Worm (Caenorhabditis elegans) whole organism, L4 larva: ENCODE results near the gene cysl-4.

ENCODE experiments used
- F10B5.3 ChIP-seq: sonication (generic microtip); optimal IDR thresholded peaks from 2 replicates; lab custom pipeline; 2016; ENCODE audit warnings: mild to moderate bottlenecking, missing genetic modification characterization, missing compliant biosample characterization
- F37D6.2 ChIP-seq: sonication (generic microtip); optimal IDR thresholded peaks from 2 replicates; lab custom pipeline; 2016; ENCODE audit warnings: mild to moderate bottlenecking, missing genetic modification characterization, missing compliant biosample characterization
- F44E2.7 ChIP-seq: fragments of 200-800 bp; sonication (Bioruptor generic); IDR thresholded peaks from 2 replicates; pipeline ENCODE4 v2.1.2; 2022; ENCODE audit warnings: missing genetic modification characterization, missing compliant biosample characterization
- F49E8.2 ChIP-seq: sonication (generic microtip); optimal IDR thresholded peaks from 2 replicates; lab custom pipeline; 2016; ENCODE audit warnings: missing compliant biosample characterization, mild to moderate bottlenecking, missing genetic modification characterization, borderline replicate concordance
- T20F7.1 ChIP-seq: fragments of 200-800 bp; sonication (Bioruptor generic); optimal IDR thresholded peaks from 2 replicates; lab custom pipeline; 2018; ENCODE audit warnings: mild to moderate bottlenecking, missing genetic modification characterization, missing compliant biosample characterization
- Y48G9A.11 ChIP-seq: fragments of 200-800 bp; sonication (Bioruptor generic); IDR thresholded peaks from 2 replicates; pipeline ENCODE4 v1.3.6; 2022; ENCODE audit warnings: missing genetic modification reagents, missing genetic modification characterization, missing compliant biosample characterization
- Y5F2A.4 ChIP-seq: fragments of 200-800 bp; sonication (Bioruptor generic); optimal IDR thresholded peaks from 2 replicates; lab custom pipeline; 2018; ENCODE audit warnings: mild to moderate bottlenecking, missing genetic modification characterization, missing compliant biosample characterization
- Y75B8A.6 ChIP-seq: fragments of 200-800 bp; sonication (Bioruptor generic); IDR thresholded peaks from 2 replicates; pipeline ENCODE4 v1.3.6; 2022; ENCODE audit warnings: missing genetic modification reagents, missing genetic modification characterization, missing compliant biosample characterization
- arid-1 ChIP-seq: fragments of 200-800 bp; sonication (Bioruptor generic); conservative IDR thresholded peaks from 2 replicates; pipeline ENCODE4 v1.3.6; 2022; ENCODE audit warnings: missing genetic modification reagents, missing genetic modification characterization, missing compliant biosample characterization
- ceh-20 ChIP-seq: fragments of 200-800 bp; sonication (Bioruptor generic); IDR thresholded peaks from 2 replicates; pipeline ENCODE4 v1.3.6; 2022; ENCODE audit warnings: missing genetic modification reagents, missing genetic modification characterization, missing compliant biosample characterization
- daf-12 ChIP-seq: fragments of 150-350 bp; optimal IDR thresholded peaks from 2 replicates; lab custom pipeline; 2014; ENCODE audit warnings: missing biosample characterization, missing genetic modification reagents, missing genetic modification characterization
- daf-16 ChIP-seq, 3 experiments: sonication (generic microtip); optimal IDR thresholded peaks; 2 replicates each; lab custom pipeline; 2016 to 2017; ENCODE audit warnings: missing genetic modification characterization in 3 of 3, missing genetic modification reagents in 3 of 3, mild to moderate bottlenecking in 2 of 3, missing compliant biosample characterization in 2 of 3, missing biosample characterization in 1 of 3, moderate library complexity in 1 of 3
- daf-19 ChIP-seq: fragments of 200-800 bp; sonication (Bioruptor generic); conservative IDR thresholded peaks from 2 replicates; pipeline ENCODE4 v1.3.6; 2022; ENCODE audit warnings: missing genetic modification characterization, missing compliant biosample characterization
- dmd-6 ChIP-seq: fragments of 200-800 bp; sonication (Bioruptor generic); IDR thresholded peaks from 2 replicates; pipeline ENCODE4 v1.3.6; 2022; ENCODE audit warnings: missing genetic modification reagents, missing genetic modification characterization, missing compliant biosample characterization
- dmd-8 ChIP-seq: fragments of 200-800 bp; sonication (Bioruptor generic); IDR thresholded peaks from 2 replicates; pipeline ENCODE4 v1.3.6; 2022; ENCODE audit warnings: missing genetic modification characterization, missing compliant biosample characterization
- dmd-9 ChIP-seq: fragments of 200-800 bp; sonication (Bioruptor generic); IDR thresholded peaks from 2 replicates; pipeline ENCODE4 v1.3.6; 2022; ENCODE audit warnings: missing genetic modification reagents, missing genetic modification characterization, missing compliant biosample characterization
- dve-1 ChIP-seq: sonication (generic microtip); optimal IDR thresholded peaks from 2 replicates; lab custom pipeline; 2017; ENCODE audit warnings: antibody characterized with exemption, mild to moderate bottlenecking, missing genetic modification characterization, missing compliant biosample characterization; ENCODE audit not compliant: insufficient read depth
- egl-43 ChIP-seq: fragments of 200-800 bp; sonication (Bioruptor generic); IDR thresholded peaks from 2 replicates; pipeline ENCODE4 v1.3.6; 2022; ENCODE audit warnings: missing genetic modification reagents, missing genetic modification characterization, missing compliant biosample characterization
- fkh-10 ChIP-seq: fragments of 150-350 bp; optimal IDR thresholded peaks from 2 replicates; lab custom pipeline; 2014; ENCODE audit warnings: missing biosample characterization, missing genetic modification reagents, missing genetic modification characterization
- gei-8 ChIP-seq: fragments of 200-800 bp; sonication (Bioruptor generic); optimal IDR thresholded peaks from 2 replicates; lab custom pipeline; 2018; ENCODE audit warnings: mild to moderate bottlenecking, missing genetic modification characterization, missing compliant biosample characterization
- hif-1 ChIP-seq, 2 experiments: sonication (generic microtip); optimal IDR thresholded peaks; 2 replicates each; lab custom pipeline; 2016 to 2017; ENCODE audit warnings: missing compliant biosample characterization in 2 of 2, missing genetic modification characterization in 2 of 2, missing genetic modification reagents in 2 of 2, missing genotype in 2 of 2, mild to moderate bottlenecking in 1 of 2
- jun-1 ChIP-seq: fragments of 150-350 bp; optimal IDR thresholded peaks from 2 replicates; lab custom pipeline; 2014; ENCODE audit warnings: missing biosample characterization, missing genetic modification reagents, missing genetic modification characterization
- lin-1 ChIP-seq: fragments of 200-800 bp; sonication (Bioruptor generic); IDR thresholded peaks from 2 replicates; pipeline ENCODE4 v1.3.6; 2022; ENCODE audit warnings: missing genetic modification reagents, missing genetic modification characterization, missing compliant biosample characterization
- lin-15B ChIP-seq: fragments of 150-350 bp; sonication (generic microtip); optimal IDR thresholded peaks from 3 replicates; lab custom pipeline; 2014; ENCODE audit warnings: missing biosample characterization, missing genetic modification characterization
- lin-38 ChIP-seq: fragments of 200-800 bp; sonication (Bioruptor generic); IDR thresholded peaks from 2 replicates; pipeline ENCODE4 v1.3.6; 2022; ENCODE audit warnings: missing genetic modification reagents, missing genetic modification characterization, missing compliant biosample characterization
- lsy-2 ChIP-seq, 2 experiments: fragments of 150-350 bp in 1 of 2; sonication (generic microtip) in 1 of 2; optimal IDR thresholded peaks; 2 replicates each; lab custom pipeline; 2014 to 2017; ENCODE audit warnings: missing biosample characterization in 2 of 2, missing genetic modification characterization in 2 of 2
- madf-5 ChIP-seq, 2 experiments: fragments of 200-800 bp; sonication (Bioruptor generic); IDR thresholded peaks; 2 replicates each; pipeline ENCODE4 v1.3.6; 2022; ENCODE audit warnings: missing compliant biosample characterization in 2 of 2, missing genetic modification characterization in 2 of 2
- mdl-1 ChIP-seq, 2 experiments: fragments of 150-350 bp in 1 of 2; sonication (generic microtip) in 1 of 2; optimal IDR thresholded peaks; 2 replicates each; lab custom pipeline; 2014 to 2017; ENCODE audit warnings: missing biosample characterization in 2 of 2, missing genetic modification characterization in 2 of 2
- mdt-29 ChIP-seq: fragments of 200-800 bp; sonication (Bioruptor generic); IDR thresholded peaks from 2 replicates; pipeline ENCODE4 v1.3.6; 2022; ENCODE audit warnings: missing genetic modification reagents, missing genetic modification characterization, missing compliant biosample characterization
- mxl-2 ChIP-seq: fragments of 200-800 bp; sonication (Bioruptor generic); conservative IDR thresholded peaks from 2 replicates; pipeline ENCODE4 v1.3.6; 2022; ENCODE audit warnings: missing genetic modification reagents, missing genetic modification characterization, missing compliant biosample characterization
- mxl-3 ChIP-seq: fragments of 200-800 bp; sonication (Bioruptor generic); optimal IDR thresholded peaks from 2 replicates; lab custom pipeline; 2018; ENCODE audit warnings: mild to moderate bottlenecking, missing genetic modification characterization, missing compliant biosample characterization
- nhr-11 ChIP-seq: fragments of 150-350 bp; optimal IDR thresholded peaks from 2 replicates; lab custom pipeline; 2014; ENCODE audit warnings: missing biosample characterization, missing genetic modification characterization
- nhr-25 ChIP-seq: sonication (generic microtip); optimal IDR thresholded peaks from 2 replicates; lab custom pipeline; 2017; ENCODE audit warnings: missing genetic modification characterization, mild to moderate bottlenecking, missing compliant biosample characterization, antibody characterized with exemption, moderate library complexity, borderline replicate concordance; ENCODE audit not compliant: insufficient read depth
- nhr-41 ChIP-seq: fragments of 200-800 bp; sonication (Bioruptor generic); IDR thresholded peaks from 2 replicates; pipeline ENCODE4 v1.3.6; 2022; ENCODE audit warnings: missing genetic modification reagents, missing genetic modification characterization, missing compliant biosample characterization
- nhr-6 ChIP-seq: fragments of 150-350 bp; optimal IDR thresholded peaks from 2 replicates; lab custom pipeline; 2014; ENCODE audit warnings: missing biosample characterization, missing genetic modification characterization
- nhr-76 ChIP-seq: fragments of 150-350 bp; optimal IDR thresholded peaks from 2 replicates; lab custom pipeline; 2014; ENCODE audit warnings: missing biosample characterization, missing genetic modification characterization
- nhr-77 ChIP-seq: fragments of 150-350 bp; optimal IDR thresholded peaks from 2 replicates; lab custom pipeline; 2014; ENCODE audit warnings: missing biosample characterization, missing genetic modification characterization
- pha-4 ChIP-seq, 2 experiments: fragments of 150-350 bp in 1 of 2; fragments of 200-800 bp in 1 of 2; sonication (Bioruptor generic) in 1 of 2; IDR thresholded peaks in 1 of 2; optimal IDR thresholded peaks in 1 of 2; 2 replicates each; pipeline versions ENCODE4 v1.3.6 to Lab custom; 2014 to 2022; ENCODE audit warnings: missing genetic modification characterization in 2 of 2, missing genetic modification reagents in 2 of 2, missing biosample characterization in 1 of 2, missing compliant biosample characterization in 1 of 2
- php-3 ChIP-seq: fragments of 200-800 bp; sonication (Bioruptor generic); IDR thresholded peaks from 2 replicates; pipeline ENCODE4 v1.3.6; 2022; ENCODE audit warnings: missing genetic modification reagents, missing genetic modification characterization, missing compliant biosample characterization
- rbr-2 ChIP-seq: sonication (generic microtip); optimal IDR thresholded peaks from 2 replicates; lab custom pipeline; 2016; ENCODE audit warnings: missing genotype, missing genetic modification characterization, missing compliant biosample characterization
- sdz-12 ChIP-seq: fragments of 200-800 bp; sonication (Bioruptor generic); optimal IDR thresholded peaks from 2 replicates; lab custom pipeline; 2018; ENCODE audit warnings: mild to moderate bottlenecking, missing genetic modification characterization, missing compliant biosample characterization
- set-16 ChIP-seq: fragments of 200-800 bp; sonication (Bioruptor generic); IDR thresholded peaks from 2 replicates; pipeline ENCODE4 v1.3.6; 2022; ENCODE audit warnings: missing genetic modification reagents, missing genetic modification characterization, missing compliant biosample characterization
- skn-1 ChIP-seq: fragments of 150-350 bp; optimal IDR thresholded peaks from 2 replicates; lab custom pipeline; 2014; ENCODE audit warnings: missing biosample characterization, missing genetic modification characterization
- snpc-1.2 ChIP-seq: fragments of 200-800 bp; sonication (Bioruptor generic); IDR thresholded peaks from 2 replicates; pipeline ENCODE4 v1.3.6; 2022; ENCODE audit warnings: missing genetic modification reagents, missing genetic modification characterization, missing compliant biosample characterization
- snpc-4 ChIP-seq: fragments of 150-350 bp; optimal IDR thresholded peaks from 2 replicates; lab custom pipeline; 2014; ENCODE audit warnings: missing biosample characterization, missing genetic modification characterization
- tag-97 ChIP-seq: fragments of 200-800 bp; sonication (Bioruptor generic); IDR thresholded peaks from 2 replicates; pipeline ENCODE4 v1.3.6; 2022; ENCODE audit warnings: missing genetic modification characterization, missing compliant biosample characterization
- unc-130 ChIP-seq: sonication (generic microtip); optimal IDR thresholded peaks from 2 replicates; lab custom pipeline; 2016; ENCODE audit warnings: missing genetic modification reagents, missing genetic modification characterization, missing compliant biosample characterization
- vab-7 ChIP-seq: fragments of 200-800 bp; sonication (Bioruptor generic); IDR thresholded peaks from 2 replicates; pipeline ENCODE4 v1.3.6; 2022; ENCODE audit warnings: missing genetic modification reagents, missing genetic modification characterization, missing compliant biosample characterization
- zip-11 ChIP-seq: fragments of 200-800 bp; sonication (Bioruptor generic); IDR thresholded peaks from 2 replicates; pipeline ENCODE4 v1.3.6; 2022; ENCODE audit warnings: missing genetic modification characterization, missing compliant biosample characterization
- ztf-7 ChIP-seq: fragments of 150-350 bp; optimal IDR thresholded peaks from 2 replicates; lab custom pipeline; 2014; ENCODE audit warnings: missing biosample characterization, missing genetic modification characterization

Gene cysl-4

ce11 chrV:2008412-2008811, 3.7 kb downstream of the cysl-4 start (continued):
- 0 out of 2 replicates have a peak, but pooled peaks have one; percentile 65 for TF ChIP-seq ceh-20
- TF ChIP-seq sdz-12 (GFP tag; lab: Kevin White, UChicago), result no peak
- no peak for TF ChIP-seq daf-12 (tag; lab: Kevin White, UChicago)
- no peak for TF ChIP-seq jun-1 (tag; lab: Kevin White, UChicago)
- TF ChIP-seq pha-4 (GFP tag; IDR thresholded peaks at IDR 0.05; lab: Robert Waterston, UW), result no peak
- TF ChIP-seq pha-4 (tag; optimal IDR thresholded peaks at IDR 0.05; lab: Kevin White, UChicago), result no peak
- TF ChIP-seq daf-16 (GFP tag; optimal IDR thresholded peaks at IDR 0.05; lab: Kevin White, UChicago), result no peak
- peak; percentile 25 for TF ChIP-seq daf-16 (tag; optimal IDR thresholded peaks at IDR 0.05; lab: Kevin White, UChicago)
- peak; percentile 88 for TF ChIP-seq lin-38
- no peak for TF ChIP-seq lin-1
- TF ChIP-seq nhr-41, result no peak
- no peak for TF ChIP-seq Y5F2A.4 (GFP tag; lab: Kevin White, UChicago)
- TF ChIP-seq nhr-11 (tag; lab: Kevin White, UChicago), result no peak
- TF ChIP-seq mdt-29, result no peak
- peak; percentile 15 for TF ChIP-seq lin-15B (tag; lab: Kevin White, UChicago)
- TF ChIP-seq skn-1 (tag; lab: Kevin White, UChicago), result no peak
- TF ChIP-seq vab-7 (GFP tag; lab: Robert Waterston, UW), result no peak
- TF ChIP-seq nhr-77 (tag; lab: Kevin White, UChicago), result peak; percentile 62
- no peak for TF ChIP-seq php-3 (GFP tag; lab: Robert Waterston, UW)
- TF ChIP-seq dmd-6 (GFP tag; lab: Robert Waterston, UW), result peak; percentile 66
- no peak for TF ChIP-seq madf-5 (GFP tag; IDR thresholded peaks at IDR 0.05; lab: Robert Waterston, UW)
- TF ChIP-seq rbr-2 (tag; lab: Kevin White, UChicago), result peak; percentile 46
- TF ChIP-seq set-16 (GFP tag; lab: Robert Waterston, UW), result no peak
- TF ChIP-seq F44E2.7 (GFP tag; lab: Robert Waterston, UW), result no peak
- no peak for TF ChIP-seq mdl-1 (tag; optimal IDR thresholded peaks at IDR 0.05; lab: Kevin White, UChicago)
- TF ChIP-seq hif-1 (tag; optimal IDR thresholded peaks at IDR 0.05; lab: Kevin White, UChicago), result peak in 1 of 2 experiments; percentile 70
- peak; percentile 34 for TF ChIP-seq dve-1 (tag; lab: Kevin White, UChicago)
- TF ChIP-seq mxl-2, result no peak
- no peak for TF ChIP-seq daf-19 (GFP tag; lab: Robert Waterston, UW)
- TF ChIP-seq snpc-4 (tag; lab: Kevin White, UChicago), result no peak
- no peak for TF ChIP-seq dmd-9 (GFP tag; lab: Robert Waterston, UW)
- TF ChIP-seq fkh-10 (GFP tag; lab: Kevin White, UChicago), result no peak
- TF ChIP-seq gei-8 (GFP tag; lab: Kevin White, UChicago), result no peak
- TF ChIP-seq unc-130 (GFP tag; lab: Kevin White, UChicago), result peak; percentile 91
- TF ChIP-seq Y75B8A.6 (GFP tag; lab: Robert Waterston, UW), result no peak
- TF ChIP-seq zip-11 (GFP tag; lab: Robert Waterston, UW), result no peak
- no peak for TF ChIP-seq F49E8.2 (tag; lab: Kevin White, UChicago)
- no peak for TF ChIP-seq ztf-7 (tag; lab: Kevin White, UChicago)
- no peak for TF ChIP-seq egl-43 (GFP tag; lab: Robert Waterston, UW)
- TF ChIP-seq mxl-3 (GFP tag; lab: Kevin White, UChicago), result peak; percentile 3
- no peak for TF ChIP-seq dmd-8
- TF ChIP-seq nhr-25 (tag; lab: Kevin White, UChicago), result no peak
- TF ChIP-seq nhr-76 (tag; lab: Kevin White, UChicago), result no peak
- TF ChIP-seq tag-97 (GFP tag; lab: Robert Waterston, UW), result no peak
- TF ChIP-seq Y48G9A.11 (GFP tag; lab: Robert Waterston, UW), result peak; percentile 60; the same call in 1 of the 2 replicates
- peak; percentile 47 to 96 for TF ChIP-seq lsy-2 (tag; optimal IDR thresholded peaks at IDR 0.05; lab: Kevin White, UChicago)
- no peak for TF ChIP-seq T20F7.1 (GFP tag; lab: Kevin White, UChicago)
- TF ChIP-seq snpc-1.2 (GFP tag; lab: Robert Waterston, UW), result peak; percentile 59; the same call in 1 of the 2 replicates
- no peak; the same call in 1 of the 2 replicates for TF ChIP-seq arid-1 (GFP tag; lab: Robert Waterston, UW)
- TF ChIP-seq F37D6.2 (tag; lab: Kevin White, UChicago), result no peak
- TF ChIP-seq F10B5.3 (tag; lab: Kevin White, UChicago), result no peak
- no peak for TF ChIP-seq nhr-6 (tag; lab: Kevin White, UChicago)
